Fruit fly (Drosophila melanogaster) whole organism, embryonic: ENCODE results near the gene Prosbeta2.

Experiments
- Med ChIP-seq: fragments of 200-800 bp; sonication (Bioruptor generic); peaks from one replicate; lab custom pipeline; 2016; ENCODE audit warnings: missing biosample characterization, missing genetic modification characterization, mild to moderate bottlenecking, inconsistent platforms, moderate library complexity
- NK7.1 ChIP-seq: fragments of 200-800 bp; sonication (Bioruptor generic); optimal IDR thresholded peaks from 3 replicates; lab custom pipeline; 2016; ENCODE audit warnings: missing biosample characterization, missing genetic modification characterization
- eyg ChIP-seq: fragments of 200-800 bp; sonication (Bioruptor generic); optimal IDR thresholded peaks from 3 replicates; lab custom pipeline; 2016; ENCODE audit warnings: missing biosample characterization, missing genetic modification characterization
- fru ChIP-seq: fragments of >200 bp; optimal IDR thresholded peaks from 2 replicates; lab custom pipeline; 2017

DNA sequence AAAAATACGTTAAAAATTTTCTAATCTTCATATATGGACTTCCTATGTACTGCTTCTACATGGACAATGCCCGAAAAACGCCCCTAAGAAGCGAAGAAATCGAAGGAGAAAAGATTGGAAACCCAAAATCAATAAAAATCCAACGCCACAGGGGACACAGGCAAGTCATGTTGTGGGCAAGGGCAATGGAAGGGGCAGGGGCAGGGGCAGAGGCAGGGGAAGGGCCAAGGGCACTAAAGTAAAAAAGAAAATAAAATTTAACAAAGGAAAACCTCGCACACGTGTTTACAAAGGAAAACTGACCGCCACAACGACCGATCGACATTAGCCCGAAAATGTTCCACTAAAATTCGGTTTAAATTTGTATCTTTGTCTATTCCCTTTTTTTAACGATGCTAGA lies 37.0 kb upstream of the Prosbeta2 start:
- TF ChIP-seq eyg: no peak
- TF ChIP-seq fru (lab: Kevin White, UChicago): no peak
- TF ChIP-seq Med (GFP tag; lab: Kevin White, UChicago): no peak
- no peak for TF ChIP-seq NK7.1 (GFP tag; lab: Kevin White, UChicago)
